Worm (Caenorhabditis elegans): ENCODE results near the gene F22F4.4.

- TF ChIP-seq R02D3.7 (tag; optimal IDR thresholded peaks at IDR 0.05) (no peak), lin-13 (GFP tag; optimal IDR thresholded peaks at IDR 0.05) (no peak), nhr-25 (tag; optimal IDR thresholded peaks at IDR 0.05) (peak; percentile 5), elt-1 (tag; optimal IDR thresholded peaks at IDR 0.05) (no peak), nhr-12 (tag; optimal IDR thresholded peaks at IDR 0.05) (no peak), nhr-237 (tag; optimal IDR thresholded peaks at IDR 0.05) (no peak), peb-1 (tag; optimal IDR thresholded peaks at IDR 0.05) (no peak), ama-1 (optimal IDR thresholded peaks at IDR 0.05) (no peak), egl-27 (tag; optimal IDR thresholded peaks at IDR 0.05) (no peak)
Observed at ce11 chrX:6029075-6029474, 27.7 kb upstream of the F22F4.4 start.
